Worm (Caenorhabditis elegans) whole organism, late embryonic: ENCODE results near the gene ist-1.

Source experiments
- K02D7.2 ChIP-seq: sonication (generic microtip); optimal IDR thresholded peaks from 2 replicates; lab custom pipeline; 2017; ENCODE audit warnings: mild to moderate bottlenecking, missing genetic modification characterization, missing compliant biosample characterization
- K09A11.1 ChIP-seq: sonication (generic microtip); optimal IDR thresholded peaks from 2 replicates; lab custom pipeline; 2017; ENCODE audit warnings: antibody characterized with exemption, mild to moderate bottlenecking, missing genetic modification characterization, missing compliant biosample characterization; ENCODE audit not compliant: insufficient read depth
- T23F11.4 ChIP-seq: fragments of 200-800 bp; sonication (Bioruptor generic); optimal IDR thresholded peaks from 2 replicates; lab custom pipeline; 2018; ENCODE audit warnings: mild to moderate bottlenecking, missing genetic modification characterization, missing compliant biosample characterization
- ceh-14 ChIP-seq: sonication (generic microtip); optimal IDR thresholded peaks from 2 replicates; lab custom pipeline; 2016; ENCODE audit warnings: missing genotype, missing genetic modification characterization, missing compliant biosample characterization
- ceh-19 ChIP-seq: fragments of 200-800 bp; sonication (Bioruptor generic); optimal IDR thresholded peaks from 2 replicates; lab custom pipeline; 2018; ENCODE audit warnings: mild to moderate bottlenecking, missing genetic modification characterization, missing compliant biosample characterization
- ceh-22 ChIP-seq: sonication (generic microtip); optimal IDR thresholded peaks from 2 replicates; lab custom pipeline; 2017; ENCODE audit warnings: missing biosample characterization, missing genetic modification characterization
- ceh-24 ChIP-seq: sonication (generic microtip); optimal IDR thresholded peaks from 2 replicates; lab custom pipeline; 2016; ENCODE audit warnings: mild to moderate bottlenecking, missing genetic modification characterization, missing compliant biosample characterization
- ceh-31 ChIP-seq: sonication (generic microtip); optimal IDR thresholded peaks from 2 replicates; lab custom pipeline; 2016; ENCODE audit warnings: missing genetic modification characterization, missing compliant biosample characterization
- ceh-34 ChIP-seq: sonication (generic microtip); optimal IDR thresholded peaks from 2 replicates; lab custom pipeline; 2016; ENCODE audit warnings: mild to moderate bottlenecking, missing genetic modification characterization, missing compliant biosample characterization
- ceh-6 ChIP-seq: fragments of 200-800 bp; sonication (Bioruptor generic); optimal IDR thresholded peaks from 2 replicates; lab custom pipeline; 2018; ENCODE audit warnings: mild to moderate bottlenecking, missing genetic modification characterization, missing compliant biosample characterization
- ceh-9 ChIP-seq: sonication (generic microtip); optimal IDR thresholded peaks from 2 replicates; lab custom pipeline; 2016; ENCODE audit warnings: mild to moderate bottlenecking, missing genetic modification characterization, inconsistent platforms, missing compliant biosample characterization
- che-1 ChIP-seq: sonication (generic microtip); optimal IDR thresholded peaks from 2 replicates; lab custom pipeline; 2016; ENCODE audit warnings: mild to moderate bottlenecking, missing genetic modification characterization, missing compliant biosample characterization
- dve-1 ChIP-seq: sonication (generic microtip); optimal IDR thresholded peaks from 2 replicates; lab custom pipeline; 2017; ENCODE audit warnings: antibody characterized with exemption, mild to moderate bottlenecking, missing genetic modification characterization, missing compliant biosample characterization
- hlh-15 ChIP-seq: sonication (generic microtip); optimal IDR thresholded peaks from 2 replicates; lab custom pipeline; 2016; ENCODE audit warnings: missing genetic modification characterization, missing compliant biosample characterization
- hlh-30 ChIP-seq: sonication (generic microtip); optimal IDR thresholded peaks from 2 replicates; lab custom pipeline; 2017; ENCODE audit warnings: antibody characterized with exemption, missing genetic modification characterization, missing compliant biosample characterization; ENCODE audit not compliant: insufficient read depth
- hlh-6 ChIP-seq: sonication (generic microtip); optimal IDR thresholded peaks from 2 replicates; lab custom pipeline; 2016; ENCODE audit warnings: missing genotype, missing genetic modification characterization, missing compliant biosample characterization
- lim-6 ChIP-seq: sonication (generic microtip); optimal IDR thresholded peaks from 2 replicates; lab custom pipeline; 2016; ENCODE audit warnings: missing genetic modification characterization, missing compliant biosample characterization
- lin-11 ChIP-seq: fragments of 200-800 bp; sonication (Bioruptor generic); optimal IDR thresholded peaks from 2 replicates; lab custom pipeline; 2018; ENCODE audit warnings: mild to moderate bottlenecking, missing genetic modification characterization, missing compliant biosample characterization
- nfya-1 ChIP-seq: sonication (generic microtip); optimal IDR thresholded peaks from 2 replicates; lab custom pipeline; 2017; ENCODE audit warnings: missing genetic modification characterization, mild to moderate bottlenecking, missing compliant biosample characterization, antibody characterized with exemption, moderate library complexity
- nhr-11 ChIP-seq: fragments of 150-350 bp; optimal IDR thresholded peaks from 2 replicates; lab custom pipeline; 2014; ENCODE audit warnings: missing biosample characterization, missing genetic modification characterization
- npax-4 ChIP-seq: sonication (generic microtip); optimal IDR thresholded peaks from 2 replicates; lab custom pipeline; 2016; ENCODE audit warnings: missing genetic modification characterization, missing compliant biosample characterization
- pag-3 ChIP-seq: sonication (generic microtip); optimal IDR thresholded peaks from 2 replicates; lab custom pipeline; 2016; ENCODE audit warnings: missing compliant biosample characterization, missing genetic modification characterization, borderline replicate concordance
- pha-2 ChIP-seq: sonication (generic microtip); optimal IDR thresholded peaks from 2 replicates; lab custom pipeline; 2017; ENCODE audit warnings: mild to moderate bottlenecking, missing genetic modification characterization, missing compliant biosample characterization
- pros-1 ChIP-seq: fragments of 150-350 bp; optimal IDR thresholded peaks from 2 replicates; lab custom pipeline; 2014; ENCODE audit warnings: missing biosample characterization, missing genetic modification reagents, missing genetic modification characterization
- ref-2 ChIP-seq: sonication (generic microtip); optimal IDR thresholded peaks from 2 replicates; lab custom pipeline; 2016; ENCODE audit warnings: missing genetic modification characterization, missing compliant biosample characterization
- sdc-2 ChIP-seq: sonication (generic microtip); optimal IDR thresholded peaks from 2 replicates; lab custom pipeline; 2016; ENCODE audit warnings: missing genotype, missing genetic modification characterization, missing compliant biosample characterization
- sox-2 ChIP-seq: fragments of 200-800 bp; sonication (Bioruptor generic); IDR thresholded peaks from 2 replicates; pipeline ENCODE4 v1.3.6; 2022; ENCODE audit warnings: missing genetic modification reagents, missing genetic modification characterization, missing compliant biosample characterization
- sox-4 ChIP-seq: sonication (generic microtip); optimal IDR thresholded peaks from 2 replicates; lab custom pipeline; 2017; ENCODE audit warnings: mild to moderate bottlenecking, missing genetic modification characterization, inconsistent platforms, missing compliant biosample characterization
- tbx-2 ChIP-seq: sonication (generic microtip); optimal IDR thresholded peaks from 2 replicates; lab custom pipeline; 2016; ENCODE audit warnings: missing genetic modification characterization, missing compliant biosample characterization
- tbx-7 ChIP-seq: sonication (generic microtip); optimal IDR thresholded peaks from 2 replicates; lab custom pipeline; 2016; ENCODE audit warnings: missing genotype, missing genetic modification characterization, missing compliant biosample characterization
- ttx-3 ChIP-seq: sonication (generic microtip); optimal IDR thresholded peaks from 2 replicates; lab custom pipeline; 2016; ENCODE audit warnings: missing genetic modification reagents, missing genetic modification characterization, missing compliant biosample characterization
- unc-3 ChIP-seq, 2 experiments: fragments of 200-800 bp in 1 of 2; sonication (Bioruptor generic) in 1 of 2; sonication (generic microtip) in 1 of 2; conservative IDR thresholded peaks in 1 of 2; optimal IDR thresholded peaks in 1 of 2; 2 replicates each; pipeline versions ENCODE4 v1.3.6 to Lab custom; 2016 to 2022; ENCODE audit warnings: missing compliant biosample characterization in 2 of 2, missing genetic modification characterization in 2 of 2, missing genetic modification reagents in 1 of 2
- unc-42 ChIP-seq: sonication (generic microtip); optimal IDR thresholded peaks from 2 replicates; lab custom pipeline; 2016; ENCODE audit warnings: missing genotype, missing genetic modification characterization, missing compliant biosample characterization
- ztf-16 ChIP-seq: sonication (generic microtip); optimal IDR thresholded peaks from 2 replicates; lab custom pipeline; 2017; ENCODE audit warnings: missing genetic modification characterization, missing compliant biosample characterization

ist-1 gene

ce11 chrX:7170575-7171297, 44.3 kb downstream of the ist-1 start, which contains the start of gene bar-1:
Gene bar-1 (minus strand): TSS chrX:7170625.
- no peak for TF ChIP-seq hlh-15 (tag; lab: Kevin White, UChicago)
- no peak for TF ChIP-seq K02D7.2 (tag; lab: Kevin White, UChicago)
- no peak for TF ChIP-seq npax-4
- TF ChIP-seq dve-1 (tag; lab: Kevin White, UChicago), result no peak
- TF ChIP-seq lin-11 (tag; lab: Kevin White, UChicago), result no peak

- TF ChIP-seq ttx-3 (tag; lab: Kevin White, UChicago) (no peak), ceh-19 (no peak), unc-3 (GFP tag; conservative IDR thresholded peaks at IDR 0.05; lab: Robert Waterston, UW) (no peak), unc-3 (tag; optimal IDR thresholded peaks at IDR 0.05; lab: Kevin White, UChicago) (no peak), ceh-22 (tag; lab: Kevin White, UChicago) (no peak), sox-2 (GFP tag; lab: Robert Waterston, UW) (no peak), ceh-9 (tag; lab: Kevin White, UChicago) (no peak), K09A11.1 (tag; lab: Kevin White, UChicago) (no peak), nhr-11 (tag; lab: Kevin White, UChicago) (no peak), lim-6 (tag; lab: Kevin White, UChicago) (no peak), ref-2 (tag; lab: Kevin White, UChicago) (no peak), K02D7.2 (tag; lab: Kevin White, UChicago) (no peak), tbx-2 (tag; lab: Kevin White, UChicago) (no peak), pros-1 (tag; lab: Kevin White, UChicago) (no peak), hlh-30 (tag; lab: Kevin White, UChicago) (no peak), tbx-7 (tag; lab: Kevin White, UChicago) (no peak), nfya-1 (tag; lab: Kevin White, UChicago) (no peak)
Measured at ce11 chrX:7175389-7175788, 48.9 kb downstream of the ist-1 start.

ce11 chrX:7176817-7177216, 50.4 kb downstream of the ist-1 start:
- TF ChIP-seq ztf-16 (tag; lab: Kevin White, UChicago) (no peak), sdc-2 (tag; lab: Kevin White, UChicago) (no peak), sox-2 (GFP tag; lab: Robert Waterston, UW) (no peak), unc-42 (no peak), che-1 (tag; lab: Kevin White, UChicago) (no peak), unc-3 (GFP tag; conservative IDR thresholded peaks at IDR 0.05; lab: Robert Waterston, UW) (no peak), unc-3 (tag; optimal IDR thresholded peaks at IDR 0.05; lab: Kevin White, UChicago) (no peak), K09A11.1 (tag; lab: Kevin White, UChicago) (no peak)

ce11 chrX:7177341-7177740, 50.9 kb downstream of the ist-1 start, which contains the start of gene F43E12.1:
Gene F43E12.1 (plus strand): TSS chrX:7177641.
- TF ChIP-seq ceh-9 (tag; lab: Kevin White, UChicago), result no peak
- no peak for TF ChIP-seq ceh-34 (tag; lab: Kevin White, UChicago)
- no peak for TF ChIP-seq ceh-24
- TF ChIP-seq unc-42, result no peak
- no peak for TF ChIP-seq pag-3 (tag; lab: Kevin White, UChicago)
- TF ChIP-seq sox-4 (tag; lab: Kevin White, UChicago), result no peak
- TF ChIP-seq pha-2, result no peak
- no peak for TF ChIP-seq T23F11.4
- TF ChIP-seq ceh-22 (tag; lab: Kevin White, UChicago), result no peak
- TF ChIP-seq ceh-14 (tag; lab: Kevin White, UChicago), result no peak
- TF ChIP-seq ceh-6, result no peak
- TF ChIP-seq ceh-31 (tag; lab: Kevin White, UChicago), result no peak
- no peak for TF ChIP-seq hlh-6 (tag; lab: Kevin White, UChicago)
- TF ChIP-seq nfya-1 (tag; lab: Kevin White, UChicago), result no peak
